Fruit fly (Drosophila melanogaster): ENCODE measurements around the gene side-VII.

DNA sequence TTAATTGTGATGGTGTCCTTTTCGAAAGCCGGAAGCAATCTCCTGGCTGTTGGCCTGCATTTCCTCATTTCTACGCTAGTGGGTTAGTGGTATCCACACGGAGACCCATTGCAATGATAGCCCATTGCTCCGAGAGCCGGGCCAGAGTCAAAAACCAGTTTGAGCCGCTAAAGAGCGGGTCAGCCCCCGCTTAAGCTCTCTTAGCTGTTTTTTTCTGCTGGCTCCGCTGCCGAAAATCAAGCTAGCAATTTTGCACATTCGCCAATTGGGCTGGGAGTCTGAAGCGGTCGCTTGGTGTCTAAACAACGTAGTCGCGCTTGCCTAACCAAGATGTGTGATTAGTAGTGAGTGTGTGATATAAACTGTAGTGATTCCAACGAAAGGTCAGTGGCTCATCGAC lies 40.0 kb upstream of the side-VII start, which contains the start of gene CG12947:
- TF ChIP-seq lola (GFP tag; optimal IDR thresholded peaks at IDR 0.05) (no peak), psq (GFP tag; optimal IDR thresholded peaks at IDR 0.05) (no peak), Abd-B (GFP tag; optimal IDR thresholded peaks at IDR 0.05) (no peak), HLH106 (tag; optimal IDR thresholded peaks at IDR 0.05) (no peak), tai (GFP tag; optimal IDR thresholded peaks at IDR 0.05) (no peak), Jra (GFP tag; optimal IDR thresholded peaks at IDR 0.05) (no peak), CrebA (GFP tag; optimal IDR thresholded peaks at IDR 0.05; ENCODE audit: borderline replicate concordance) (no peak), GATAd (GFP tag; optimal IDR thresholded peaks at IDR 0.05) (no peak), rgr (GFP tag; optimal IDR thresholded peaks at IDR 0.05) (no peak)

Measured in whole organism, wandering third instar larva.